Worm (Caenorhabditis elegans): Measurements from ENCODE around the gene Y38C1BA.4.

DNA sequence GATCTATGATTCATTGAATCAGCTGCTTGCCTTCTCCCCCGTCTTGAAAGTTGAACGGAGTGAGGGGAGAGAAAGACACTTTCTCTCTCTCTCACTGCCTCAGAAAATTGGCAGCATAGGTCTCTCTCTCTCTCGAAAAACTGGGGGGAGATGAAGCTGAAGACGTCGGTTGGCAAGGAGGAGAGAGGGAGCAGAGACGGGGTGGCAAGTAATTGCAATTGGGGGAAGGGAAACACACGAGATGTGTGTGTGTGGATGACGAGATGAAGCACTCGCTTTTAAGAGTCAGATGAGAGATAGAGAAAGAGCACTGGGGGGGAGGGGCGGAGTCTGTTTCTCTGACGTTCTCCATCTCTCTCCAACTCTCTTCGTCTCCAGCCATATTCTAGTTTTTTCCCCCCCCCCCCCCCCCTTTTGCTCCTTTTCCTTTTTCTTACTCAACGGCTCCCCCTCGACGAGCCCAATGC lies 2.4 kb downstream of the Y38C1BA.4 start, which contains the start of gene cmk-1:
- TF ChIP-seq nhr-25 (tag; optimal IDR thresholded peaks at IDR 0.05) (no peak), unc-39 (tag; optimal IDR thresholded peaks at IDR 0.05) (no peak), ama-1 (optimal IDR thresholded peaks at IDR 0.05) (no peak), nhr-11 (tag; optimal IDR thresholded peaks at IDR 0.05) (no peak), nhr-77 (tag; optimal IDR thresholded peaks at IDR 0.05) (no peak), egl-27 (tag; optimal IDR thresholded peaks at IDR 0.05) (no peak), ztf-11 (tag; optimal IDR thresholded peaks at IDR 0.05) (no peak), alr-1 (tag; optimal IDR thresholded peaks at IDR 0.05) (no peak)

Data from whole organism, L2 larva.